Fruit fly (Drosophila melanogaster) whole organism, prepupa: ENCODE results near the gene wnd.

ENCODE experiments used
- Blimp-1 ChIP-seq: fragments of 200-800 bp; sonication (Bioruptor generic); optimal IDR thresholded peaks from 3 replicates; lab custom pipeline; 2017; ENCODE audit warnings: missing biosample characterization, missing genetic modification characterization, mild to moderate bottlenecking, moderate library complexity, missing genetic modification reagents
- CG10631 ChIP-seq: fragments of 200-800 bp; sonication (Bioruptor generic); optimal IDR thresholded peaks from 2 replicates; lab custom pipeline; 2016; ENCODE audit warnings: missing biosample characterization, missing genetic modification characterization
- CG11294 ChIP-seq: fragments of 200-800 bp; sonication (Bioruptor generic); IDR thresholded peaks from 2 replicates; pipeline ENCODE4 v1.3.6; 2022; ENCODE audit warnings: missing biosample characterization, missing genetic modification characterization
- CG1621 ChIP-seq: fragments of 200-800 bp; sonication (Bioruptor generic); optimal IDR thresholded peaks from 3 replicates; lab custom pipeline; 2018; ENCODE audit warnings: missing biosample characterization, mild to moderate bottlenecking, missing genetic modification characterization
- CG16779 ChIP-seq: fragments of 200-800 bp; sonication (Bioruptor generic); optimal IDR thresholded peaks from 3 replicates; lab custom pipeline; 2017; ENCODE audit warnings: missing biosample characterization, mild to moderate bottlenecking, missing genetic modification characterization
- CG3032 ChIP-seq: fragments of 200-800 bp; optimal IDR thresholded peaks from 2 replicates; lab custom pipeline; 2019; ENCODE audit warnings: missing biosample characterization, mild to moderate bottlenecking, missing genetic modification characterization, moderate library complexity
- CG31627 ChIP-seq: fragments of 200-800 bp; sonication (Bioruptor generic); optimal IDR thresholded peaks from 3 replicates; lab custom pipeline; 2016; ENCODE audit warnings: missing biosample characterization, missing genetic modification characterization
- CG32006 ChIP-seq: fragments of 200-800 bp; sonication (Bioruptor generic); optimal IDR thresholded peaks from 3 replicates; lab custom pipeline; 2017; ENCODE audit warnings: missing biosample characterization, mild to moderate bottlenecking, missing genetic modification characterization
- CG34406 ChIP-seq: fragments of 200-800 bp; sonication (Bioruptor generic); optimal IDR thresholded peaks from 3 replicates; lab custom pipeline; 2016; ENCODE audit warnings: missing biosample characterization, missing genetic modification characterization
- CG3919 ChIP-seq: fragments of 200-800 bp; sonication (Bioruptor generic); optimal IDR thresholded peaks from 3 replicates; lab custom pipeline; 2016; ENCODE audit warnings: missing biosample characterization, missing genetic modification characterization
- CG6163 ChIP-seq: fragments of 200-800 bp; sonication (Bioruptor generic); IDR thresholded peaks from 3 replicates; pipeline ENCODE4 v1.3.6; 2022; ENCODE audit warnings: missing biosample characterization, missing genetic modification characterization
- CG6276 ChIP-seq: fragments of 200-800 bp; sonication (Bioruptor generic); optimal IDR thresholded peaks from 2 replicates; lab custom pipeline; 2017; ENCODE audit warnings: missing biosample characterization, mild to moderate bottlenecking, missing genetic modification characterization
- CG6792 ChIP-seq: fragments of 200-800 bp; sonication (Bioruptor generic); optimal IDR thresholded peaks from 3 replicates; lab custom pipeline; 2016; ENCODE audit warnings: missing biosample characterization, missing genetic modification characterization
- CG6808 ChIP-seq: fragments of 200-800 bp; sonication (Bioruptor generic); optimal IDR thresholded peaks from 3 replicates; lab custom pipeline; 2017; ENCODE audit warnings: missing biosample characterization, missing genetic modification characterization, mild to moderate bottlenecking, moderate library complexity, missing genetic modification reagents
- CG6854 ChIP-seq: fragments of 200-800 bp; sonication (Bioruptor generic); optimal IDR thresholded peaks from 2 replicates; lab custom pipeline; 2017; ENCODE audit warnings: missing biosample characterization, mild to moderate bottlenecking, missing genetic modification characterization
- CG8119 ChIP-seq: fragments of 200-800 bp; sonication (Bioruptor generic); IDR thresholded peaks from 3 replicates; pipeline ENCODE4 v1.3.6; 2022; ENCODE audit warnings: missing biosample characterization, missing genetic modification characterization
- CG8319 ChIP-seq: fragments of 200-800 bp; sonication (Bioruptor generic); optimal IDR thresholded peaks from 3 replicates; lab custom pipeline; 2016; ENCODE audit warnings: missing biosample characterization, missing genetic modification characterization
- CG9139 ChIP-seq: fragments of 200-800 bp; sonication (Bioruptor generic); optimal IDR thresholded peaks from 3 replicates; lab custom pipeline; 2017; ENCODE audit warnings: missing biosample characterization, mild to moderate bottlenecking, missing genetic modification characterization
- Eip75B ChIP-seq: fragments of 200-800 bp; sonication (Bioruptor generic); optimal IDR thresholded peaks from 3 replicates; lab custom pipeline; 2016; ENCODE audit warnings: missing biosample characterization, missing genetic modification characterization
- Eip78C ChIP-seq: fragments of 200-800 bp; sonication (Bioruptor generic); peaks from one replicate; lab custom pipeline; 2016; ENCODE audit warnings: missing biosample characterization, missing genetic modification characterization
- Eip93F ChIP-seq: fragments of 200-800 bp; sonication (Bioruptor generic); optimal IDR thresholded peaks from 2 replicates; lab custom pipeline; 2016; ENCODE audit warnings: missing biosample characterization, mild to moderate bottlenecking, missing genetic modification characterization
- Ets21C ChIP-seq: fragments of 200-800 bp; sonication (Bioruptor generic); optimal IDR thresholded peaks from 3 replicates; lab custom pipeline; 2016; ENCODE audit warnings: missing biosample characterization, missing genetic modification characterization
- Ets96B ChIP-seq: fragments of 200-800 bp; optimal IDR thresholded peaks from 2 replicates; lab custom pipeline; 2019; ENCODE audit warnings: missing biosample characterization, mild to moderate bottlenecking, missing genetic modification characterization, moderate library complexity
- Hr38 ChIP-seq: sonication (Bioruptor generic); optimal IDR thresholded peaks from 2 replicates; lab custom pipeline; 2016; ENCODE audit warnings: missing biosample characterization, missing genetic modification characterization
- Hr39 ChIP-seq: fragments of 200-800 bp; sonication (Bioruptor generic); optimal IDR thresholded peaks from 2 replicates; lab custom pipeline; 2016; ENCODE audit warnings: missing biosample characterization, missing genetic modification characterization
- Hr4 ChIP-seq: fragments of 200-800 bp; sonication (Bioruptor generic); optimal IDR thresholded peaks from 3 replicates; lab custom pipeline; 2016; ENCODE audit warnings: missing biosample characterization, missing genetic modification characterization
- Lpt ChIP-seq: fragments of 200-800 bp; sonication (Bioruptor generic); optimal IDR thresholded peaks from 3 replicates; lab custom pipeline; 2016; ENCODE audit warnings: missing biosample characterization, missing genetic modification characterization
- Met ChIP-seq: fragments of 200-800 bp; sonication (Bioruptor generic); optimal IDR thresholded peaks from 3 replicates; lab custom pipeline; 2016; ENCODE audit warnings: missing biosample characterization, missing genetic modification characterization
- Sox14 ChIP-seq: fragments of 200-800 bp; sonication (Bioruptor generic); optimal IDR thresholded peaks from 3 replicates; lab custom pipeline; 2016; ENCODE audit warnings: missing biosample characterization, missing genetic modification characterization
- Sox15 ChIP-seq: fragments of 200-800 bp; sonication (Bioruptor generic); optimal IDR thresholded peaks from 3 replicates; lab custom pipeline; 2016; ENCODE audit warnings: missing biosample characterization, missing genetic modification characterization
- achi ChIP-seq: fragments of 200-800 bp; sonication (Bioruptor generic); optimal IDR thresholded peaks from 3 replicates; lab custom pipeline; 2016; ENCODE audit warnings: missing biosample characterization, missing genetic modification characterization
- cyc ChIP-seq: fragments of 200-800 bp; sonication (Bioruptor generic); optimal IDR thresholded peaks from 3 replicates; lab custom pipeline; 2016; ENCODE audit warnings: missing biosample characterization, missing genetic modification characterization
- dsx ChIP-seq: fragments of 200-800 bp; optimal IDR thresholded peaks from 3 replicates; lab custom pipeline; 2019; ENCODE audit warnings: missing biosample characterization, mild to moderate bottlenecking, missing genetic modification characterization, moderate library complexity; ENCODE audit not compliant: poor library complexity, severe bottlenecking
- eg ChIP-seq: fragments of 200-800 bp; sonication (Bioruptor generic); IDR thresholded peaks from 3 replicates; pipeline ENCODE4 v1.3.6; 2022; ENCODE audit warnings: missing biosample characterization, missing genetic modification characterization
- fkh ChIP-seq: fragments of 200-800 bp; sonication (Bioruptor generic); optimal IDR thresholded peaks from 3 replicates; lab custom pipeline; 2017; ENCODE audit warnings: missing biosample characterization, mild to moderate bottlenecking, missing genetic modification characterization, moderate library complexity
- lz ChIP-seq: fragments of 200-800 bp; sonication (Bioruptor generic); optimal IDR thresholded peaks from 3 replicates; lab custom pipeline; 2016; ENCODE audit warnings: missing biosample characterization, missing genetic modification characterization
- pdm3 ChIP-seq: fragments of 200-800 bp; sonication (Bioruptor generic); optimal IDR thresholded peaks from 3 replicates; lab custom pipeline; 2016; ENCODE audit warnings: missing biosample characterization, missing genetic modification characterization
- salr ChIP-seq, 2 experiments: fragments of 200-800 bp; sonication (Bioruptor generic); optimal IDR thresholded peaks; 3 replicates each; lab custom pipeline; 2016 to 2018; ENCODE audit warnings: missing biosample characterization in 2 of 2, missing genetic modification characterization in 2 of 2, mild to moderate bottlenecking in 1 of 2
- spab ChIP-seq: fragments of 200-800 bp; sonication (Bioruptor generic); optimal IDR thresholded peaks from 2 replicates; lab custom pipeline; 2017; ENCODE audit warnings: missing biosample characterization, mild to moderate bottlenecking, missing genetic modification characterization, missing genetic modification reagents
- ss ChIP-seq, 2 experiments: fragments of 200-800 bp; sonication (Bioruptor generic); optimal IDR thresholded peaks; 2 replicates in 1 of 2; 3 replicates in 1 of 2; lab custom pipeline; 2017 to 2018; ENCODE audit warnings: mild to moderate bottlenecking in 2 of 2, missing biosample characterization in 2 of 2, missing genetic modification characterization in 2 of 2, moderate library complexity in 1 of 2
- svp ChIP-seq: fragments of 200-800 bp; sonication (Bioruptor generic); peaks from one replicate; lab custom pipeline; 2016; ENCODE audit warnings: missing biosample characterization, missing genetic modification characterization
- topi ChIP-seq: fragments of 200-800 bp; sonication (Bioruptor generic); optimal IDR thresholded peaks from 3 replicates; lab custom pipeline; 2016; ENCODE audit warnings: missing biosample characterization, missing genetic modification characterization
- vri ChIP-seq: fragments of 200-800 bp; sonication (Bioruptor generic); optimal IDR thresholded peaks from 3 replicates; lab custom pipeline; 2016; ENCODE audit warnings: missing biosample characterization, mild to moderate bottlenecking, missing genetic modification characterization

The wnd gene

dm6 chr3L:19662892-19663291 lies 27.3 kb upstream of the wnd start:
- TF ChIP-seq Hr38: no peak
- no peak for TF ChIP-seq CG6163
- no peak for TF ChIP-seq Eip93F
- TF ChIP-seq CG31627 (GFP tag; lab: Kevin White, UChicago): no peak
- TF ChIP-seq Ets21C (GFP tag; lab: Kevin White, UChicago): no peak
- TF ChIP-seq CG11294 (GFP tag; lab: Robert Waterston, UW): no peak
- no peak for TF ChIP-seq CG6276 (GFP tag; lab: Kevin White, UChicago)
- TF ChIP-seq spab (GFP tag; lab: Kevin White, UChicago): no peak
- no peak for TF ChIP-seq svp (GFP tag; lab: Kevin White, UChicago)
- TF ChIP-seq Blimp-1 (GFP tag; lab: Kevin White, UChicago): no peak
- TF ChIP-seq CG6808 (GFP tag; lab: Kevin White, UChicago): no peak

DNA sequence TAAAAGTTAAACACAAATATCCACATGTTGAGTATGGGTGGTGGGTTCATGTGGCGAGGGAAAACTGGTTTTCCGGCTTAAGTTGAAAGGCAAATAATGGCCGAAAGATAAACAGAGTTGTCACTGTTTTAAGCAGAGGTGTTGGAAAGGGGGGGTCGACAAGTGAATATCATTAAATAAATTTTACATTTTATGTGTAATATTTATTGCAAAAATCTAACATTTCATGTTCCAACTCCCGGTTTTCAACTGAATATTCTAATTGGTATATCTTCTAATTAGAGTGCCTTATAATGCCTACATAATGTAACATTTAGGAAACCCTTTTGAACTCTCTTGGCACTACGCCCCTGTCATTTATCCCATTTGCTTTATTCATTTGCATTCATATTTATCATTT lies 20.3 kb upstream of the wnd start:
- peak; percentile 77 for TF ChIP-seq fkh (GFP tag; lab: Kevin White, UChicago)
- peak; percentile 47 for TF ChIP-seq Eip78C (GFP tag; lab: Kevin White, UChicago)
- TF ChIP-seq CG10631 (GFP tag; lab: Kevin White, UChicago): no peak
- no peak for TF ChIP-seq Ets96B (tag; lab: Kevin White, UChicago)
- TF ChIP-seq Lpt: no peak
- 0 out of 3 replicates have a peak, but pooled peaks have one; percentile 21 for TF ChIP-seq CG8119 (GFP tag; lab: Robert Waterston, UW)
- TF ChIP-seq Hr39 (GFP tag; lab: Kevin White, UChicago): no peak
- TF ChIP-seq svp (GFP tag; lab: Kevin White, UChicago): no peak
- TF ChIP-seq eg (GFP tag; lab: Robert Waterston, UW): no peak
- TF ChIP-seq vri (GFP tag; lab: Kevin White, UChicago): no peak
- TF ChIP-seq Hr4 (GFP tag; lab: Kevin White, UChicago): peak; percentile 19
- TF ChIP-seq topi (GFP tag; lab: Kevin White, UChicago): no peak

DNA sequence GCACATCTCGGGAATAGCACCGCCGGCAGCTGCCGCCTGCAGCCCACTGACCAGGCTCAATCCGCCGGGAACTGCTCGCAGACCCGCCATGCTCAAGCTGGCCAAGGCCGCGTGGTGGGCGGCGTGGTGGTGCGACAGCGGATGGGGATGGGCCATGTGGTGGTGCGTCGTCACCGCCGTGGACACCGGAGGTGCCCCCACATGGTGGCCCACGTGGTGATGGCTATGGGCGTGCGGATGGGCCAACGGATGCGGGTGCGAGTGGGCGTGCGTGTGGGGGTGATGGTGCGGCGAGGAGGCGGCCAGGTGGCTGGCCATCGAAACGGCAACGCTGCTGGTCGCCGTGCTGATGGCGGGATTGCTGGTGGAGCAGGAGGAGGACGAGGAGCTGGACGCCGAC lies 17.9 kb upstream of the wnd start:
- TF ChIP-seq Hr38: no peak
- no peak for TF ChIP-seq CG8119 (GFP tag; lab: Robert Waterston, UW)
- no peak for TF ChIP-seq Hr39 (GFP tag; lab: Kevin White, UChicago)
- no peak for TF ChIP-seq Sox14 (GFP tag; lab: Kevin White, UChicago)
- no peak for TF ChIP-seq CG3032
- TF ChIP-seq CG8319 (GFP tag; lab: Kevin White, UChicago): no peak
- TF ChIP-seq CG6163: no peak
- TF ChIP-seq CG16779 (tag; lab: Kevin White, UChicago): no peak
- TF ChIP-seq CG9139 (GFP tag; lab: Kevin White, UChicago): no peak

DNA sequence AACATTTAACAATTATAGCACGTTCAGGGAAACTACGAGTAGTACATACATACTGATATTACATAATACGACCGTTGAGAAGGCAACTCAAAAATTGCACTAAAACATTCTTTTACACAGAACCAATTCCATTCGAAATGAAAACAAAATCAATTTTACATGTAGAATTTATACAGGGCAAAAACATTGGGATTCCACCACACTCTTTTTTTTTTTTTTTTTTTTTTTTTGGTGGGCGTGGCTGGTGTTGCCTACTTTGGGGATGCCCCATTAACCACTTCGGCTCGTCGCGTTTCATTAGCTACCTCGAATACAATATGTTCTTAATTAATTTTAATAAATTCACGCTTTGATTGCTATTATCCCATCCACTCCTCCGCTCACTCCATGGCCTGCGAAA lies 15.0 kb upstream of the wnd start:
- TF ChIP-seq CG34406 (GFP tag; lab: Kevin White, UChicago) (peak; percentile 45), CG11294 (GFP tag; lab: Robert Waterston, UW) (no peak; the same call in 1 of the 2 replicates), CG9139 (GFP tag; lab: Kevin White, UChicago) (peak; percentile 72), spab (GFP tag; lab: Kevin White, UChicago) (peak; percentile 62), topi (GFP tag; lab: Kevin White, UChicago) (peak; percentile 50), CG6854 (GFP tag; lab: Kevin White, UChicago) (peak; percentile 67), salr (GFP tag; optimal IDR thresholded peaks at IDR 0.05; lab: Kevin White, UChicago) (peak; percentile 38 to 56), CG6792 (GFP tag; lab: Kevin White, UChicago) (peak; percentile 28), achi (GFP tag; lab: Kevin White, UChicago) (no peak), CG16779 (tag; lab: Kevin White, UChicago) (peak; percentile 28), CG32006 (GFP tag; lab: Kevin White, UChicago) (no peak), CG8119 (GFP tag; lab: Robert Waterston, UW) (peak; percentile 71), Blimp-1 (GFP tag; lab: Kevin White, UChicago) (peak; percentile 21), ss (GFP tag; optimal IDR thresholded peaks at IDR 0.05; lab: Kevin White, UChicago) (peak; percentile 34 to 63), Sox14 (GFP tag; lab: Kevin White, UChicago) (no peak), Hr38 (no peak), eg (GFP tag; lab: Robert Waterston, UW) (peak; percentile 93), pdm3 (GFP tag; lab: Kevin White, UChicago) (peak; percentile 59), lz (GFP tag; lab: Kevin White, UChicago) (peak; percentile 3), CG6808 (GFP tag; lab: Kevin White, UChicago) (peak; percentile 58), CG3919 (GFP tag; lab: Kevin White, UChicago) (peak; percentile 36), CG1621 (tag; lab: Kevin White, UChicago) (peak; percentile 62), Sox15 (no peak), CG31627 (GFP tag; lab: Kevin White, UChicago) (no peak), Eip78C (GFP tag; lab: Kevin White, UChicago) (peak; percentile 75), CG6276 (GFP tag; lab: Kevin White, UChicago) (no peak), CG3032 (peak; percentile 58), dsx (no peak), CG6163 (peak; percentile 95), Met (GFP tag; lab: Kevin White, UChicago) (no peak), fkh (GFP tag; lab: Kevin White, UChicago) (no peak), CG10631 (GFP tag; lab: Kevin White, UChicago) (no peak), Eip75B (GFP tag; lab: Kevin White, UChicago) (peak; percentile 4), cyc (GFP tag; lab: Kevin White, UChicago) (no peak)
